Worm (Caenorhabditis elegans): ENCODE results near the gene T02G5.3.

DNA sequence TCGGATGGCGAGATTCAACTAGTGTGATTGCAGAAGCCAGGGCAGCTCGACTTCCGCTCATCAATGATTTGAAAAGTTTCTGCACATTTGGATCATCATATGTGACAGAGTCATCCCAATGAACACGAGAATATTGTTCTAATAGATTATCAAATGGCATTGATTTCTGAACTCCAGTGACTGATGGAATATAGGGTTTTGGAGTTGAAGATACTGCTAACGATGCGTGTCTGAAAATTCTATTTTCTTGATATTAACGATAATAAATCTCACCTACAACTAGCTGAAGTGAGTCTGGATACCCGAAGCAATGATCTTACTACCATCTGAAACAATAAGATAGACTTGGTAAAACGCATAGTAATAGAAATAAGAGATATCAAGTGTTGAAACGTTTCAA is 7.6 kb downstream of the T02G5.3 start, which contains the start of gene mmaa-1:
- TF ChIP-seq ztf-11 (tag; optimal IDR thresholded peaks at IDR 0.05), result no peak
- no peak for TF ChIP-seq egl-27 (tag; optimal IDR thresholded peaks at IDR 0.05)
- no peak for TF ChIP-seq fos-1 (tag; optimal IDR thresholded peaks at IDR 0.05)
- TF ChIP-seq ceh-16 (tag; optimal IDR thresholded peaks at IDR 0.05), result no peak
- TF ChIP-seq unc-39 (tag; optimal IDR thresholded peaks at IDR 0.05), result no peak
- no peak for TF ChIP-seq R02D3.7 (tag; optimal IDR thresholded peaks at IDR 0.05)
- no peak for TF ChIP-seq dmd-4 (tag; optimal IDR thresholded peaks at IDR 0.05)
- no peak for TF ChIP-seq nhr-12 (tag; optimal IDR thresholded peaks at IDR 0.05)
- TF ChIP-seq elt-3 (tag; optimal IDR thresholded peaks at IDR 0.05), result no peak
- no peak for TF ChIP-seq snpc-4 (tag; optimal IDR thresholded peaks at IDR 0.05)
